Worm (Caenorhabditis elegans): ENCODE data around the gene gcy-20.

DNA sequence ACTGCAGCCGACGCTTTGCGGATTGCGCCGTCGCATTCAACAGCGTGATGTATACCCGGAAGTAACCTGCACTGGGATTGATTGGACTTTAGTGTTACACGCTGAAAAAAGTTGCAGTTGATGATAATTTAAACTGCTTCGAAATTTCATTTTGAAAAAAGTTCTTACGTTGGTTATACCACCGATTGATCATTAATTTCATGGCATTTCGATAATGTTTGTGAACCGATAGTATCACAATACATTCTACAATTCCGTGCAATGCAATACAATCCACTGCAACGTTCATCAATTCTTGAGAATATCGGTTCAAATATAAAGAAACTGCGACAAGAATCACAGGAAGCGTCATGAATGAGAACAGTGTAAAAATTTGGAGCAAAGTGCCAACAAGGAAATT, 18.5 kb downstream of the gcy-20 start, which contains the start of gene F21H7.3:
- TF ChIP-seq pag-3 (tag; optimal IDR thresholded peaks at IDR 0.05; ENCODE audit: borderline replicate concordance, insufficient read depth): no peak
- no peak for TF ChIP-seq nhr-85 (tag)
